Worm (Caenorhabditis elegans) whole organism, L4 larva: ENCODE measurements around the gene rmd-1.

Experiments
- F10B5.3 ChIP-seq: sonication (generic microtip); optimal IDR thresholded peaks from 2 replicates; lab custom pipeline; 2016; ENCODE audit warnings: mild to moderate bottlenecking, missing genetic modification characterization, missing compliant biosample characterization
- F26F4.8 ChIP-seq: fragments of 200-800 bp; sonication (Bioruptor generic); conservative IDR thresholded peaks from 2 replicates; pipeline ENCODE4 v1.3.6; 2022; ENCODE audit warnings: missing genetic modification characterization, missing compliant biosample characterization
- F37D6.2 ChIP-seq: sonication (generic microtip); optimal IDR thresholded peaks from 2 replicates; lab custom pipeline; 2016; ENCODE audit warnings: mild to moderate bottlenecking, missing genetic modification characterization, missing compliant biosample characterization
- T20F7.1 ChIP-seq: fragments of 200-800 bp; sonication (Bioruptor generic); optimal IDR thresholded peaks from 2 replicates; lab custom pipeline; 2018; ENCODE audit warnings: mild to moderate bottlenecking, missing genetic modification characterization, missing compliant biosample characterization
- T26A8.4 ChIP-seq: fragments of 200-800 bp; sonication (Bioruptor generic); IDR thresholded peaks from 2 replicates; pipeline ENCODE4 v1.3.6; 2022; ENCODE audit warnings: missing genetic modification characterization, missing compliant biosample characterization
- Y105C5A.15 ChIP-seq: fragments of 200-800 bp; sonication (Bioruptor generic); IDR thresholded peaks from 2 replicates; pipeline ENCODE4 v1.3.6; 2022; ENCODE audit warnings: missing genetic modification characterization, missing compliant biosample characterization
- ZK337.2 ChIP-seq: fragments of 200-800 bp; sonication (Bioruptor generic); IDR thresholded peaks from 2 replicates; pipeline ENCODE4 v1.3.6; 2022; ENCODE audit warnings: missing genetic modification reagents, missing genetic modification characterization, missing compliant biosample characterization
- aha-1 ChIP-seq: fragments of 150-350 bp; peaks from one replicate; lab custom pipeline; 2014; ENCODE audit warnings: missing biosample characterization, missing genetic modification characterization
- ama-1 ChIP-seq: fragments of 150-350 bp; optimal IDR thresholded peaks from 2 replicates; lab custom pipeline; 2014; ENCODE audit warnings: inconsistent platforms, mixed read lengths
- ceh-20 ChIP-seq: fragments of 200-800 bp; sonication (Bioruptor generic); IDR thresholded peaks from 2 replicates; pipeline ENCODE4 v1.3.6; 2022; ENCODE audit warnings: missing genetic modification reagents, missing genetic modification characterization, missing compliant biosample characterization
- ceh-32 ChIP-seq: sonication (generic microtip); optimal IDR thresholded peaks from 2 replicates; lab custom pipeline; 2016; ENCODE audit warnings: mild to moderate bottlenecking, missing genetic modification characterization, missing compliant biosample characterization; ENCODE audit not compliant: poor library complexity
- ceh-44 ChIP-seq: fragments of 200-800 bp; sonication (Bioruptor generic); IDR thresholded peaks from 2 replicates; pipeline ENCODE4 v1.3.6; 2022; ENCODE audit warnings: missing genetic modification reagents, missing genetic modification characterization, missing compliant biosample characterization
- ces-1 ChIP-seq: fragments of 150-350 bp; sonication (generic microtip); optimal IDR thresholded peaks from 4 replicates; lab custom pipeline; 2014; ENCODE audit warnings: missing biosample characterization, missing genetic modification reagents, missing genetic modification characterization
- daf-12 ChIP-seq: fragments of 150-350 bp; optimal IDR thresholded peaks from 2 replicates; lab custom pipeline; 2014; ENCODE audit warnings: missing biosample characterization, missing genetic modification reagents, missing genetic modification characterization
- daf-8 ChIP-seq: fragments of 200-800 bp; sonication (Bioruptor generic); IDR thresholded peaks from 2 replicates; pipeline ENCODE4 v1.3.6; 2022; ENCODE audit warnings: missing genetic modification characterization, missing compliant biosample characterization
- dmd-6 ChIP-seq: fragments of 200-800 bp; sonication (Bioruptor generic); IDR thresholded peaks from 2 replicates; pipeline ENCODE4 v1.3.6; 2022; ENCODE audit warnings: missing genetic modification reagents, missing genetic modification characterization, missing compliant biosample characterization
- dmd-9 ChIP-seq: fragments of 200-800 bp; sonication (Bioruptor generic); IDR thresholded peaks from 2 replicates; pipeline ENCODE4 v1.3.6; 2022; ENCODE audit warnings: missing genetic modification reagents, missing genetic modification characterization, missing compliant biosample characterization
- dpl-1 ChIP-seq: fragments of 150-350 bp; optimal IDR thresholded peaks from 2 replicates; lab custom pipeline; 2014; ENCODE audit warnings: missing biosample characterization, missing genetic modification reagents, missing genetic modification characterization
- dve-1 ChIP-seq: sonication (generic microtip); optimal IDR thresholded peaks from 2 replicates; lab custom pipeline; 2017; ENCODE audit warnings: antibody characterized with exemption, mild to moderate bottlenecking, missing genetic modification characterization, missing compliant biosample characterization; ENCODE audit not compliant: insufficient read depth
- gei-8 ChIP-seq: fragments of 200-800 bp; sonication (Bioruptor generic); optimal IDR thresholded peaks from 2 replicates; lab custom pipeline; 2018; ENCODE audit warnings: mild to moderate bottlenecking, missing genetic modification characterization, missing compliant biosample characterization
- hif-1 ChIP-seq, 2 experiments: sonication (generic microtip); optimal IDR thresholded peaks; 2 replicates each; lab custom pipeline; 2016 to 2017; ENCODE audit warnings: missing compliant biosample characterization in 2 of 2, missing genetic modification characterization in 2 of 2, missing genetic modification reagents in 2 of 2, missing genotype in 2 of 2, mild to moderate bottlenecking in 1 of 2
- hlh-11 ChIP-seq: fragments of 200-800 bp; sonication (Bioruptor generic); optimal IDR thresholded peaks from 2 replicates; lab custom pipeline; 2018; ENCODE audit warnings: mild to moderate bottlenecking, missing genetic modification characterization, missing compliant biosample characterization
- hlh-30 ChIP-seq: sonication (generic microtip); optimal IDR thresholded peaks from 2 replicates; lab custom pipeline; 2017; ENCODE audit warnings: antibody characterized with exemption, mild to moderate bottlenecking, missing genetic modification characterization, missing compliant biosample characterization; ENCODE audit not compliant: insufficient read depth
- hmg-1.1 ChIP-seq: fragments of 200-800 bp; sonication (Bioruptor generic); IDR thresholded peaks from 2 replicates; pipeline ENCODE4 v1.3.6; 2022; ENCODE audit warnings: missing genetic modification reagents, missing genetic modification characterization, missing compliant biosample characterization
- lin-13 ChIP-seq: fragments of 150-350 bp; optimal IDR thresholded peaks from 2 replicates; lab custom pipeline; 2014; ENCODE audit warnings: missing biosample characterization, missing genetic modification reagents, missing genetic modification characterization
- lin-29 ChIP-seq: fragments of 200-800 bp; sonication (Bioruptor generic); IDR thresholded peaks from 2 replicates; pipeline ENCODE4 v1.3.6; 2022; ENCODE audit warnings: missing genetic modification reagents, missing genetic modification characterization, missing compliant biosample characterization
- lin-38 ChIP-seq: fragments of 200-800 bp; sonication (Bioruptor generic); IDR thresholded peaks from 2 replicates; pipeline ENCODE4 v1.3.6; 2022; ENCODE audit warnings: missing genetic modification reagents, missing genetic modification characterization, missing compliant biosample characterization
- lsy-2 ChIP-seq, 2 experiments: fragments of 150-350 bp in 1 of 2; sonication (generic microtip) in 1 of 2; optimal IDR thresholded peaks; 2 replicates each; lab custom pipeline; 2014 to 2017; ENCODE audit warnings: missing biosample characterization in 2 of 2, missing genetic modification characterization in 2 of 2
- madf-5 ChIP-seq, 2 experiments: fragments of 200-800 bp; sonication (Bioruptor generic); IDR thresholded peaks; 2 replicates each; pipeline ENCODE4 v1.3.6; 2022; ENCODE audit warnings: missing compliant biosample characterization in 2 of 2, missing genetic modification characterization in 2 of 2
- madf-9 ChIP-seq: fragments of 200-800 bp; sonication (Bioruptor generic); conservative IDR thresholded peaks from 2 replicates; pipeline ENCODE4 v1.3.6; 2022; ENCODE audit warnings: missing genetic modification reagents, missing genetic modification characterization, missing compliant biosample characterization
- mdl-1 ChIP-seq, 2 experiments: fragments of 150-350 bp in 1 of 2; sonication (generic microtip) in 1 of 2; optimal IDR thresholded peaks; 2 replicates each; lab custom pipeline; 2014 to 2017; ENCODE audit warnings: missing biosample characterization in 2 of 2, missing genetic modification characterization in 2 of 2
- mdt-29 ChIP-seq: fragments of 200-800 bp; sonication (Bioruptor generic); IDR thresholded peaks from 2 replicates; pipeline ENCODE4 v1.3.6; 2022; ENCODE audit warnings: missing genetic modification reagents, missing genetic modification characterization, missing compliant biosample characterization
- mep-1 ChIP-seq: fragments of 150-350 bp; sonication (generic microtip); optimal IDR thresholded peaks from 3 replicates; lab custom pipeline; 2014; ENCODE audit warnings: missing biosample characterization, missing genetic modification characterization
- mes-2 ChIP-seq: sonication (generic microtip); optimal IDR thresholded peaks from 2 replicates; lab custom pipeline; 2016; ENCODE audit warnings: missing genotype, mild to moderate bottlenecking, missing genetic modification characterization, missing compliant biosample characterization; ENCODE audit not compliant: poor library complexity, severe bottlenecking
- mxl-2 ChIP-seq: fragments of 200-800 bp; sonication (Bioruptor generic); conservative IDR thresholded peaks from 2 replicates; pipeline ENCODE4 v1.3.6; 2022; ENCODE audit warnings: missing genetic modification reagents, missing genetic modification characterization, missing compliant biosample characterization
- nhr-102 ChIP-seq: sonication (generic microtip); optimal IDR thresholded peaks from 2 replicates; lab custom pipeline; 2016; ENCODE audit warnings: mild to moderate bottlenecking, missing genetic modification characterization, moderate library complexity, missing compliant biosample characterization
- nhr-28 ChIP-seq: fragments of 150-350 bp; optimal IDR thresholded peaks from 2 replicates; lab custom pipeline; 2014; ENCODE audit warnings: missing biosample characterization, missing genetic modification characterization
- nhr-77 ChIP-seq: fragments of 150-350 bp; optimal IDR thresholded peaks from 2 replicates; lab custom pipeline; 2014; ENCODE audit warnings: missing biosample characterization, missing genetic modification characterization
- pha-4 ChIP-seq, 2 experiments: fragments of 150-350 bp in 1 of 2; fragments of 200-800 bp in 1 of 2; sonication (Bioruptor generic) in 1 of 2; IDR thresholded peaks in 1 of 2; optimal IDR thresholded peaks in 1 of 2; 2 replicates each; pipeline versions ENCODE4 v1.3.6 to Lab custom; 2014 to 2022; ENCODE audit warnings: missing genetic modification characterization in 2 of 2, missing genetic modification reagents in 2 of 2, missing biosample characterization in 1 of 2, missing compliant biosample characterization in 1 of 2
- set-16 ChIP-seq: fragments of 200-800 bp; sonication (Bioruptor generic); IDR thresholded peaks from 2 replicates; pipeline ENCODE4 v1.3.6; 2022; ENCODE audit warnings: missing genetic modification reagents, missing genetic modification characterization, missing compliant biosample characterization
- skn-1 ChIP-seq: fragments of 150-350 bp; optimal IDR thresholded peaks from 2 replicates; lab custom pipeline; 2014; ENCODE audit warnings: missing biosample characterization, missing genetic modification characterization
- spr-1 ChIP-seq: sonication (generic microtip); optimal IDR thresholded peaks from 2 replicates; lab custom pipeline; 2016; ENCODE audit warnings: mild to moderate bottlenecking, missing genetic modification characterization, missing compliant biosample characterization
- tag-97 ChIP-seq: fragments of 200-800 bp; sonication (Bioruptor generic); IDR thresholded peaks from 2 replicates; pipeline ENCODE4 v1.3.6; 2022; ENCODE audit warnings: missing genetic modification characterization, missing compliant biosample characterization
- zag-1 ChIP-seq: fragments of 150-350 bp; optimal IDR thresholded peaks from 2 replicates; lab custom pipeline; 2014; ENCODE audit warnings: missing biosample characterization, missing genetic modification characterization
- zfp-3 ChIP-seq: fragments of 200-800 bp; sonication (Bioruptor generic); conservative IDR thresholded peaks from 2 replicates; pipeline ENCODE4 v1.3.6; 2022; ENCODE audit warnings: missing genetic modification reagents, missing genetic modification characterization, missing compliant biosample characterization
- zip-2 ChIP-seq: fragments of 150-350 bp; optimal IDR thresholded peaks from 2 replicates; lab custom pipeline; 2014; ENCODE audit warnings: missing biosample characterization, missing genetic modification characterization
- ztf-11 ChIP-seq: fragments of 150-350 bp; optimal IDR thresholded peaks from 2 replicates; lab custom pipeline; 2014; ENCODE audit warnings: missing biosample characterization, missing genetic modification characterization
- ztf-7 ChIP-seq: fragments of 150-350 bp; optimal IDR thresholded peaks from 2 replicates; lab custom pipeline; 2014; ENCODE audit warnings: missing biosample characterization, missing genetic modification characterization

Gene rmd-1

DNA sequence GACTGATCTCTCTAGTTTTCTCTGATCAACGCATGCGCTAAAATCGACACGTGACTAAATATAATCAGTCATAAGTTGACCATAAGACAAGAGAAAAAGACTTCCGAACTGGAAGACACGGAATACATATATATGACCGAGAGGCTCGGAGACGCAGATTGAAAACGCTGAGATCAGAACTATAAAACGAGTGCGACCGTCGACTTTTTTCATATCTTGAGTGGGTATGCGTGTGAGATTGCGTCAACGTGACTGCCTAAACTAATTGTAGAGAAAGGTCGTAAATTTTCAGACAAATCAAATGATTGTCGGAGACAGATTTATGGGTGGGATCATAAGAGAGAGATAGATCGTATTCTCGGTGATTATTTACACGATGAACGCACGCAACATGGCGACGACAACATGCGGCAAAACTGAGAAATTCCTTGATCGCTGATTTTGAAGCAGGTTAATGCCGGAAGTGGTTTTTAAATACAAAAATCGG lies 48.7 kb downstream of the rmd-1 start (continued):
- TF ChIP-seq zip-2 (tag; lab: Kevin White, UChicago) (peak; percentile 5), F37D6.2 (tag; lab: Kevin White, UChicago) (no peak), tag-97 (GFP tag; lab: Robert Waterston, UW) (no peak), hif-1 (tag; optimal IDR thresholded peaks at IDR 0.05; lab: Kevin White, UChicago) (no peak), aha-1 (peak; percentile 81), mdt-29 (GFP tag; lab: Robert Waterston, UW) (no peak), dmd-6 (GFP tag; lab: Robert Waterston, UW) (peak; percentile 37; the same call in 1 of the 2 replicates), ama-1 (lab: Kevin White, UChicago) (peak; percentile 64), lin-13 (GFP tag; lab: Kevin White, UChicago) (peak; percentile 8), zfp-3 (GFP tag; lab: Robert Waterston, UW) (no peak), nhr-28 (tag; lab: Kevin White, UChicago) (peak; percentile 75), madf-9 (no peak), daf-8 (GFP tag; lab: Robert Waterston, UW) (no peak), nhr-102 (no peak), nhr-77 (tag; lab: Kevin White, UChicago) (peak; percentile 45), T26A8.4 (0 out of 2 replicates have a peak, but pooled peaks have one; percentile 15), mep-1 (tag; lab: Kevin White, UChicago) (peak; percentile 63), hmg-1.1 (GFP tag; lab: Robert Waterston, UW) (no peak), ceh-44 (GFP tag; lab: Robert Waterston, UW) (no peak)

DNA sequence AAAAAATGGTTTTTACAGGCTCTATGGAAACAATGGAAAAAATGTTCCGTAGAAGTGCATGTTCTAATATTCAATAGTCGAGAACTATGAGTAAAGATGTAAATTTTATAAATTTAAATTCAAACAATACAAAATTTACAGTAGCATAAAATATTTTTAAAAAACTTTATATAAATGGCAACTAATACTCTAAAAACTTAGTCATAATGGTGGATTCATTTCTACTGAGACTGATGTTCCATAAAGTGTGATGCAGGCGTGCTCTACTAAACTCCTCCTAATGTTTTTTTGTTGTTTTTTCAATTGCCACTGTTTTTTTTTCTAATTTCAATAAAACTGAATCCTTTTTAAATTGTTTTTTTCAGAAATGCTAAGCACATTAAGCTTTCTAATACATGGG lies 49.3 kb downstream of the rmd-1 start, which contains the start of gene gtap-2:
gtap-2 (plus strand) TSS at position 366 of the 400 bp plus-strand sequence.
- TF ChIP-seq skn-1 (tag; lab: Kevin White, UChicago) (no peak), gei-8 (GFP tag; lab: Kevin White, UChicago) (no peak), T20F7.1 (GFP tag; lab: Kevin White, UChicago) (peak; percentile 37), mxl-2 (GFP tag; lab: Robert Waterston, UW) (no peak), ceh-20 (GFP tag; lab: Robert Waterston, UW) (no peak), ztf-7 (no peak), Y105C5A.15 (GFP tag; lab: Robert Waterston, UW) (no peak), ces-1 (GFP tag; lab: Kevin White, UChicago) (no peak), mdl-1 (tag; optimal IDR thresholded peaks at IDR 0.05; lab: Kevin White, UChicago) (no peak), daf-12 (tag; lab: Kevin White, UChicago) (no peak), zip-2 (tag; lab: Kevin White, UChicago) (no peak), zag-1 (tag; lab: Kevin White, UChicago) (no peak), dmd-9 (no peak), dve-1 (tag; lab: Kevin White, UChicago) (peak; percentile 3), madf-9 (no peak), dmd-6 (GFP tag; lab: Robert Waterston, UW) (no peak), ZK337.2 (GFP tag; lab: Robert Waterston, UW) (no peak), mes-2 (tag; lab: Kevin White, UChicago) (peak; percentile 35), hlh-11 (tag; lab: Kevin White, UChicago) (no peak), F10B5.3 (tag; lab: Kevin White, UChicago) (no peak), lin-38 (GFP tag; lab: Robert Waterston, UW) (peak; percentile 53), spr-1 (tag; lab: Kevin White, UChicago) (no peak), dpl-1 (GFP tag; lab: Kevin White, UChicago) (no peak), ceh-32 (tag; lab: Kevin White, UChicago) (no peak), madf-5 (GFP tag; IDR thresholded peaks at IDR 0.05; lab: Robert Waterston, UW) (no peak), pha-4 (GFP tag; IDR thresholded peaks at IDR 0.05; lab: Robert Waterston, UW) (no peak), pha-4 (tag; optimal IDR thresholded peaks at IDR 0.05; lab: Kevin White, UChicago) (no peak), hif-1 (tag; optimal IDR thresholded peaks at IDR 0.05; lab: Kevin White, UChicago) (peak in 1 of 2 experiments; percentile 54), mdt-29 (GFP tag; lab: Robert Waterston, UW) (no peak), F26F4.8 (GFP tag; lab: Robert Waterston, UW) (no peak), lin-29 (GFP tag; lab: Robert Waterston, UW) (no peak), ztf-11 (no peak), ceh-44 (GFP tag; lab: Robert Waterston, UW) (no peak), set-16 (no peak), hlh-30 (tag; lab: Kevin White, UChicago) (peak; percentile 9), lsy-2 (tag; optimal IDR thresholded peaks at IDR 0.05; lab: Kevin White, UChicago) (peak in 1 of 2 experiments; percentile 37)
